Worm (Caenorhabditis elegans) whole organism, late embryonic: Measurements from ENCODE around the gene sdz-36.
A peak's percentile ranks its signal among the peaks of the same experiment; 100 is the strongest.

ENCODE experiments used
- C38D4.7 ChIP-seq: fragments of 200-800 bp; sonication (Bioruptor generic); optimal IDR thresholded peaks from 2 replicates; lab custom pipeline; 2018; ENCODE audit warnings: mild to moderate bottlenecking, missing genetic modification characterization, moderate library complexity, missing compliant biosample characterization
- ceh-14 ChIP-seq: sonication (generic microtip); optimal IDR thresholded peaks from 2 replicates; lab custom pipeline; 2016; ENCODE audit warnings: missing genotype, missing genetic modification characterization, missing compliant biosample characterization
- ceh-18 ChIP-seq: sonication (generic microtip); optimal IDR thresholded peaks from 2 replicates; lab custom pipeline; 2016; ENCODE audit warnings: missing genetic modification characterization, missing compliant biosample characterization
- ceh-2 ChIP-seq: sonication (generic microtip); optimal IDR thresholded peaks from 2 replicates; lab custom pipeline; 2016; ENCODE audit warnings: missing genotype, missing genetic modification characterization, missing compliant biosample characterization
- ceh-22 ChIP-seq: sonication (generic microtip); optimal IDR thresholded peaks from 2 replicates; lab custom pipeline; 2017; ENCODE audit warnings: missing biosample characterization, missing genetic modification characterization
- ceh-24 ChIP-seq: sonication (generic microtip); optimal IDR thresholded peaks from 2 replicates; lab custom pipeline; 2016; ENCODE audit warnings: mild to moderate bottlenecking, missing genetic modification characterization, missing compliant biosample characterization
- ceh-31 ChIP-seq: sonication (generic microtip); optimal IDR thresholded peaks from 2 replicates; lab custom pipeline; 2016; ENCODE audit warnings: missing genetic modification characterization, missing compliant biosample characterization
- ceh-34 ChIP-seq: sonication (generic microtip); optimal IDR thresholded peaks from 2 replicates; lab custom pipeline; 2016; ENCODE audit warnings: mild to moderate bottlenecking, missing genetic modification characterization, missing compliant biosample characterization
- ceh-48 ChIP-seq: sonication (generic microtip); optimal IDR thresholded peaks from 2 replicates; lab custom pipeline; 2016; ENCODE audit warnings: missing genetic modification characterization, inconsistent platforms, missing compliant biosample characterization
- elt-2 ChIP-seq: sonication (generic microtip); optimal IDR thresholded peaks from 2 replicates; lab custom pipeline; 2016; ENCODE audit warnings: missing genetic modification reagents, missing genetic modification characterization, missing compliant biosample characterization
- ets-4 ChIP-seq: sonication (generic microtip); optimal IDR thresholded peaks from 2 replicates; lab custom pipeline; 2016; ENCODE audit warnings: missing genetic modification characterization, missing compliant biosample characterization
- eyg-1 ChIP-seq: sonication (generic microtip); optimal IDR thresholded peaks from 2 replicates; lab custom pipeline; 2016; ENCODE audit warnings: missing genotype, missing genetic modification characterization, missing compliant biosample characterization
- fkh-10 ChIP-seq: fragments of 150-350 bp; optimal IDR thresholded peaks from 2 replicates; lab custom pipeline; 2014; ENCODE audit warnings: missing biosample characterization, missing genetic modification reagents, missing genetic modification characterization
- fkh-6 ChIP-seq: sonication (generic microtip); optimal IDR thresholded peaks from 2 replicates; lab custom pipeline; 2016; ENCODE audit warnings: missing genetic modification characterization, missing compliant biosample characterization
- hlh-15 ChIP-seq: sonication (generic microtip); optimal IDR thresholded peaks from 2 replicates; lab custom pipeline; 2016; ENCODE audit warnings: missing genetic modification characterization, missing compliant biosample characterization
- hlh-30 ChIP-seq: sonication (generic microtip); optimal IDR thresholded peaks from 2 replicates; lab custom pipeline; 2017; ENCODE audit warnings: antibody characterized with exemption, missing genetic modification characterization, missing compliant biosample characterization; ENCODE audit not compliant: insufficient read depth
- lin-11 ChIP-seq: fragments of 200-800 bp; sonication (Bioruptor generic); optimal IDR thresholded peaks from 2 replicates; lab custom pipeline; 2018; ENCODE audit warnings: mild to moderate bottlenecking, missing genetic modification characterization, missing compliant biosample characterization
- madf-2 ChIP-seq: sonication (generic microtip); optimal IDR thresholded peaks from 2 replicates; lab custom pipeline; 2017; ENCODE audit warnings: missing genetic modification characterization, missing compliant biosample characterization
- mec-3 ChIP-seq: sonication (generic microtip); optimal IDR thresholded peaks from 2 replicates; lab custom pipeline; 2016; ENCODE audit warnings: borderline replicate concordance, missing genetic modification characterization, missing compliant biosample characterization
- nfya-1 ChIP-seq: sonication (generic microtip); optimal IDR thresholded peaks from 2 replicates; lab custom pipeline; 2017; ENCODE audit warnings: missing genetic modification characterization, mild to moderate bottlenecking, missing compliant biosample characterization, antibody characterized with exemption, moderate library complexity
- nhr-11 ChIP-seq: fragments of 150-350 bp; optimal IDR thresholded peaks from 2 replicates; lab custom pipeline; 2014; ENCODE audit warnings: missing biosample characterization, missing genetic modification characterization
- nhr-232 ChIP-seq: sonication (generic microtip); optimal IDR thresholded peaks from 2 replicates; lab custom pipeline; 2016; ENCODE audit warnings: missing genetic modification characterization, missing compliant biosample characterization
- odd-2 ChIP-seq: sonication (generic microtip); optimal IDR thresholded peaks from 2 replicates; lab custom pipeline; 2017; ENCODE audit warnings: antibody characterized with exemption, mild to moderate bottlenecking, missing genetic modification characterization, missing compliant biosample characterization
- pha-2 ChIP-seq: sonication (generic microtip); optimal IDR thresholded peaks from 2 replicates; lab custom pipeline; 2017; ENCODE audit warnings: mild to moderate bottlenecking, missing genetic modification characterization, missing compliant biosample characterization
- pros-1 ChIP-seq: fragments of 150-350 bp; optimal IDR thresholded peaks from 2 replicates; lab custom pipeline; 2014; ENCODE audit warnings: missing biosample characterization, missing genetic modification reagents, missing genetic modification characterization
- rnt-1 ChIP-seq: sonication (generic microtip); optimal IDR thresholded peaks from 2 replicates; lab custom pipeline; 2016; ENCODE audit warnings: missing genetic modification characterization, missing compliant biosample characterization
- sox-2 ChIP-seq: fragments of 200-800 bp; sonication (Bioruptor generic); IDR thresholded peaks from 2 replicates; pipeline ENCODE4 v1.3.6; 2022; ENCODE audit warnings: missing genetic modification reagents, missing genetic modification characterization, missing compliant biosample characterization
- sox-4 ChIP-seq: sonication (generic microtip); optimal IDR thresholded peaks from 2 replicates; lab custom pipeline; 2017; ENCODE audit warnings: mild to moderate bottlenecking, missing genetic modification characterization, inconsistent platforms, missing compliant biosample characterization
- syd-9 ChIP-seq: sonication (generic microtip); optimal IDR thresholded peaks from 2 replicates; lab custom pipeline; 2016; ENCODE audit warnings: mild to moderate bottlenecking, missing genetic modification characterization, moderate library complexity, missing compliant biosample characterization
- unc-3 ChIP-seq, 2 experiments: fragments of 200-800 bp in 1 of 2; sonication (Bioruptor generic) in 1 of 2; sonication (generic microtip) in 1 of 2; conservative IDR thresholded peaks in 1 of 2; optimal IDR thresholded peaks in 1 of 2; 2 replicates each; pipeline versions ENCODE4 v1.3.6 to Lab custom; 2016 to 2022; ENCODE audit warnings: missing compliant biosample characterization in 2 of 2, missing genetic modification characterization in 2 of 2, missing genetic modification reagents in 1 of 2
- unc-42 ChIP-seq: sonication (generic microtip); optimal IDR thresholded peaks from 2 replicates; lab custom pipeline; 2016; ENCODE audit warnings: missing genotype, missing genetic modification characterization, missing compliant biosample characterization

The sdz-36 gene

DNA sequence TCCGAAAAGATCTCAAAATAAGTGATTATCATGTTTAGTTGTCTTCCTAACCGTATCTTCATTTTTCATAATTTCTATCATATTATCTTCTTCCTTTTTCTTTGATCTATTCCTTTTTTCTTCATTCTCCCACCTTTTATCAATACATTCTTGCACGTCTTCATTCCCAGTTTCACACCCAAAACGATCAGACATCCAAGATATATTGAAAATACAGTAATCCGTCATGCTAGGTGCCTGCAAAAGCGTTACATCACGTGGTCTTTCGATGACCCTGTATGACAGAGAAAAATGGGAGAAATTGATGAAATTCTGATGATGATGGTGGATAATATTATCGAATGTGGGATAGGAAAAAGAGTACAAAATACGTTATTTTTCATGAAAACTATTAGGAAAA, 18.3 kb upstream of the sdz-36 start:
- TF ChIP-seq unc-3 (GFP tag; conservative IDR thresholded peaks at IDR 0.05; lab: Robert Waterston, UW), result no peak
- TF ChIP-seq unc-3 (tag; optimal IDR thresholded peaks at IDR 0.05; lab: Kevin White, UChicago), result no peak
- peak; percentile 30 for TF ChIP-seq hlh-30 (tag; lab: Kevin White, UChicago)
- no peak for TF ChIP-seq sox-4 (tag; lab: Kevin White, UChicago)

DNA sequence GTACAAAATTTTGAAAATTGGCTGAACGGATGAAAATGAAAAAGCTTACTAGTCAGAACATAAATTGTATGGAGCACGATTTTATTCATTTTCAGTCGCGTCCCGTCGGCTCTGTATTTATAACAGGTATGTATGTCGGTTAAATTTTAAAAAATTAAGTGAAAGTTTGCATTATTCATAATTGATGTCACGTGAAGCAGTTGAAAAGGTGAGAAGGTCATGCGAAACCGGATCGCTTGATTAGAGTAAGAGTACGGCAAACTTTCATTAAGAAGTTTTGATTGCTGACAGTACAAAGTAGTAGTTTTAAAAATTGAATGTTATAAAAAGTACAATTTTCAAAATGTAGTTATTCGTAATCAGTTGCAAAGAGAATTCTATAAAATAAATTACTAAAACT, 17.5 kb upstream of the sdz-36 start:
- TF ChIP-seq madf-2 (tag; lab: Kevin White, UChicago), result no peak
- no peak for TF ChIP-seq C38D4.7
- TF ChIP-seq rnt-1 (tag; lab: Kevin White, UChicago), result no peak
- TF ChIP-seq ceh-2, result no peak
- TF ChIP-seq hlh-15 (tag; lab: Kevin White, UChicago), result no peak
- no peak for TF ChIP-seq ceh-48 (tag; lab: Kevin White, UChicago)
- no peak for TF ChIP-seq syd-9 (tag; lab: Kevin White, UChicago)

DNA sequence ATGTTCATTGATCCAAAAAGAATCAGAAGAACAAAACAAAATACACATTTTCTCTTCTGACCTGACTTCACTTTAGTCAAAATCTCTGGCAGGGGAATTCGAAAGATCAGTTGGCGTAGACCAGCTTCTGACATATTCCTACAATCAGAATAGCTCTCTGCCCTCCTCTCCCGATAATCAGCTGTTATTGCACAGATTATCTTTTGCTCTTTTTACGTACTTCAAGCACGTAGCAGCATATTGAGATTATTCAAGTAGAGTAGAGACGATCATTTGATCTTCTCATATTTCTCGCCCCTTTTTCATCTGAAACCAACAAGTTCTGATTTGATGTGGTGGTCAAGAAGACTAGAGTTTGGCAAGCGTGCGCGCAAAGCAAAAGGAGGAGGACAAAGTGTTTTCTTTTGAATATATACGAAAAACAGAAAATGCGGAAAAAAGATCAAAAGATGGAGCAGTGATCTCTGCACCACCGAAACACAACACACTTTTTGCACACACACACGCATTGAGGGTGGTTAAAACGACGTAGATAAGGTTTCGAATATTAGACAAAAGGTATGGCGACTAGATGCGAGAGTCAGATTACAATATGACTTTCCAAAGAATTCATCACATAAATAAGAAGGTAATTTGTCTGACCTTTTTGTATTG, 16.9 kb upstream of the sdz-36 start:
- TF ChIP-seq ceh-24 (tag; lab: Kevin White, UChicago) (no peak), ets-4 (tag; lab: Kevin White, UChicago) (no peak)

DNA sequence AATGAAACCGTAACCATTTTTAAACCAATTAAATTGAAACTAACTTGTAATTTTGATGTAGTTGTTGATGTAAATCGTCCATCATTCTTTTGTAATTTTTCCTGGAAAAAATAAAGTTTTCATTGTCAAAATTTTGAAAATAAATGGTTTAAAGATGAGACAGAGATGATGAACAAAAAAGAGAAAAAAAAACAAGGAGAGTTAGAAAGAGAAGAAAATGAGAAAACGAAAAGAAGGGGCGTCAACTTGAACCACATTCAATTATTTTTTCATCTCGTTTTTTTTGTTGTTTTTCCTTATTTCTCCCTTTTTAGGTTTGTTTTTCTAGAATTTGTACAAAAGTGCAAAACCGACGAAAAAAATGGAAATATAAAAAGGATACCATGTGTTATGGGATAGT, 15.2 kb upstream of the sdz-36 start, which contains the start of gene nhr-34:
Gene nhr-34 (minus strand): TSS at position 101 of the 400 bp plus-strand sequence.
- TF ChIP-seq unc-42 (peak; percentile 14), fkh-6 (tag; lab: Kevin White, UChicago) (no peak), ceh-31 (tag; lab: Kevin White, UChicago) (no peak), eyg-1 (tag; lab: Kevin White, UChicago) (no peak)

DNA sequence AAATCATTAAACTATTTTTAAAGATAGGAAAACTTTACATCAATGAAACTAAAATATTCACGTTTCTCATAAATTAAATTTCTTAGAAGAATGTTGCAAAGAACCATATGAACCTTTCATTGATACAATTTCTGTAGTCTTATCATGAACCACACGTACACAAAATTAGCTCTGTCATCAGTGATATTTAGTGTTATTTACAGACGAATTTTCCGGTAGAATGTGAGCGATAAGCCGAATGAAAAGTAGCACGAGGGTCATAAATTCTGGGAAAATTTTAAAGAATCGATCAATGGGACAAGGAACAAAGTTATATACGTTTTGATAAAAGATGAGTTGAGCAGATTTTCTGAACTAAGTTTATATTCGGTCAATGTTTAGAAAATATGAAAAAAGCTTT, 14.2 kb upstream of the sdz-36 start:
- TF ChIP-seq ceh-22 (tag; lab: Kevin White, UChicago), result no peak
- TF ChIP-seq fkh-10 (GFP tag; lab: Kevin White, UChicago), result no peak
- no peak for TF ChIP-seq ceh-31 (tag; lab: Kevin White, UChicago)
- peak; percentile 34 for TF ChIP-seq elt-2 (tag; lab: Kevin White, UChicago)

DNA sequence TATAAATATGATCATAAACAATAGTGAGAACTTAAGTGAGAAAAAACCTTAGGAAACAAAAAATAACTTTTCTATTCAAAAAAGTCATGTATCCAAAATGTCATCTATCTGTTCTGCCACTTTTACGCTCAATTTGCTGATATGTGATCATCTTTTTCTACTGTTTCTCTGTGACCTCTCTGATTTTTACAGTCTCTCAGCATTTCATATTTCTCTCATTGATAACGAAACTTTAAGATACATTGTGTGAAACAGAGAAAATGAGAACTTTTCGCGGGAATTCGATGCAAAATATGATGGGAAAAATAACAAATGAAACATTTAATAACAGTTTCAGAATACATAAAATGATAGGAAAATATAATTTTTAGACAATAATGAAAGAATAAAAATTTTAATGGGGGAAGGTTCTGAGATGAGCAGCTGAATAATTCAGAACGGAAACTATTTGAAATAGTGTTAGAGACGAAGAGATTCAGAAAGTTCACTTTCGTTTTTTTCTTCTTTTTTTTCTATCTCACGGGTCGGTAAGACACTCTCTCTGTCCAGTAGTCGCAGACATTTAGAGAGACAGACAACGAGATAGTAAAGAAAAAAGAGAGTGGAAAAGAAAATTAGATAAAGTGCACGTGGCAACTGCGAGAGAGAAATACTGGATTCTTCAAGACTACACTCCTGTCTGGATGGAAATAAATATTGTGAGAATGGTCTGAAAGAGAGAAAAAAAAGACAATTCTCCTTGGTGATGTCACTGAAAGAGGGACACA, 13.3 kb upstream of the sdz-36 start:
- TF ChIP-seq sox-2 (GFP tag; lab: Robert Waterston, UW), result no peak
- TF ChIP-seq hlh-30 (tag; lab: Kevin White, UChicago), result peak; percentile 45
- TF ChIP-seq elt-2 (tag; lab: Kevin White, UChicago), result peak; percentile 71
- TF ChIP-seq ceh-31 (tag; lab: Kevin White, UChicago), result peak; percentile 53
- no peak for TF ChIP-seq nhr-11 (tag; lab: Kevin White, UChicago)
- TF ChIP-seq ceh-18, result peak; percentile 7
- TF ChIP-seq mec-3, result no peak
- no peak for TF ChIP-seq ceh-34 (tag; lab: Kevin White, UChicago)
- no peak for TF ChIP-seq C38D4.7
- peak; percentile 88 for TF ChIP-seq unc-42
- TF ChIP-seq pros-1, result no peak

DNA sequence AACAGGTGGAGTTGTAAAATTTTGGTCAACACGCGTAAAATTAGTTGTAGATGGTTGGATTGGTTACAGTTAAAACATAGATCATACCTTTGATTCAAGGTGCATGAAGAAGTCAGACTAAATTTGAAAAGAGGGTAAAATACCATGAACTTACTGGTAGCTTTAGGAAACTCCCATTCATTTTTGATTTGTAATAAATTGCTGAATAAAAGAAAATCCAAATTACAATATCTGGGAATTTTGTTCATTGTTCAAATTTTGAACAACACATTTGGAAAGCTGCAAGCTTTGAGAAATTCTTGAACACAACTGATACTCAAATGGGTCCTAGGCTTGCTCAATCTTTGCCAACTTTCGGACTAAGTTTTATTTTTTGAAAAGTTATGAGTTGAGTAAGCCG, 12.7 kb upstream of the sdz-36 start:
- TF ChIP-seq unc-42, result no peak
- no peak for TF ChIP-seq ceh-14 (tag; lab: Kevin White, UChicago)
- TF ChIP-seq eyg-1 (tag; lab: Kevin White, UChicago), result no peak
- TF ChIP-seq unc-3 (GFP tag; conservative IDR thresholded peaks at IDR 0.05; lab: Robert Waterston, UW), result no peak
- TF ChIP-seq unc-3 (tag; optimal IDR thresholded peaks at IDR 0.05; lab: Kevin White, UChicago), result no peak
- TF ChIP-seq nfya-1 (tag; lab: Kevin White, UChicago), result no peak
- no peak for TF ChIP-seq pha-2
- no peak for TF ChIP-seq lin-11 (tag; lab: Kevin White, UChicago)
- TF ChIP-seq syd-9 (tag; lab: Kevin White, UChicago), result no peak
- no peak for TF ChIP-seq nhr-232 (tag; lab: Kevin White, UChicago)
- TF ChIP-seq odd-2 (tag; lab: Kevin White, UChicago), result no peak
